Worm (Caenorhabditis elegans): Measurements from ENCODE around the gene asp-3.

DNA sequence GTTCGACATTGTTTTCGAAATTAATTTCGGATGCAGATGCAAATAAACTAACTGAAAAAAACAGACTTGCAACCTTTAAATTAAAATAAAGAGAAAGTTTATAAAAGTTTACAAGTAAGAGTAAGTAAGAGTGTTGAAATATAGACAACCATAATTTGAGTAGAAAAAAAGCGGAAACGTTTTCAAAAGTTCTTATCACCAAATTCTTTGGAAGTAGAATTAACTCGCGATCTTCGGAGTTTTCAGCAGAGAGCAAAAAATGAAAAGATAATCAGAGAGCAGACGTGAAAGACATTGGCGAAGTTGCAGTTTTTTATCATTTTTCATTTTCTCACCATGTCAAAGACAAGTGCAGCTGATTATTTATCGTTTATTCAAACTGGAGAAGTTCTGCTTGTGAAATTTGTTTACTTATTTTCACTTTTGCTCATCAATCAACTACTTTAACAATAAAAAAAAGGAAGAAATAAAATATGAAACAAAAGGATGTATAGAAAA is 29.1 kb upstream of the asp-3 start, which contains the start of gene abts-4:
- no peak for TF ChIP-seq ztf-29 (GFP tag; IDR thresholded peaks at IDR 0.05)
- TF ChIP-seq tab-1 (GFP tag; IDR thresholded peaks at IDR 0.05): no peak
- TF ChIP-seq ztf-23 (GFP tag; IDR thresholded peaks at IDR 0.05): no peak
- TF ChIP-seq T22C8.4 (GFP tag; IDR thresholded peaks at IDR 0.05): no peak

Data from whole organism, midembryonic.